Worm (Caenorhabditis elegans): ENCODE measurements around the gene D1044.1.

ce11 chrIII:5502915-5503575, 41.0 kb upstream of the D1044.1 start:
- TF ChIP-seq nhr-27 (tag; optimal IDR thresholded peaks at IDR 0.05) (no peak), ama-1 (optimal IDR thresholded peaks at IDR 0.05) (no peak), ama-1 (GFP tag; optimal IDR thresholded peaks at IDR 0.05) (no peak), dox-1 (GFP tag; IDR thresholded peaks at IDR 0.05) (no peak)

Data from whole organism, young adult.